Fruit fly (Drosophila melanogaster): ENCODE measurements around the gene CG7715.

DNA sequence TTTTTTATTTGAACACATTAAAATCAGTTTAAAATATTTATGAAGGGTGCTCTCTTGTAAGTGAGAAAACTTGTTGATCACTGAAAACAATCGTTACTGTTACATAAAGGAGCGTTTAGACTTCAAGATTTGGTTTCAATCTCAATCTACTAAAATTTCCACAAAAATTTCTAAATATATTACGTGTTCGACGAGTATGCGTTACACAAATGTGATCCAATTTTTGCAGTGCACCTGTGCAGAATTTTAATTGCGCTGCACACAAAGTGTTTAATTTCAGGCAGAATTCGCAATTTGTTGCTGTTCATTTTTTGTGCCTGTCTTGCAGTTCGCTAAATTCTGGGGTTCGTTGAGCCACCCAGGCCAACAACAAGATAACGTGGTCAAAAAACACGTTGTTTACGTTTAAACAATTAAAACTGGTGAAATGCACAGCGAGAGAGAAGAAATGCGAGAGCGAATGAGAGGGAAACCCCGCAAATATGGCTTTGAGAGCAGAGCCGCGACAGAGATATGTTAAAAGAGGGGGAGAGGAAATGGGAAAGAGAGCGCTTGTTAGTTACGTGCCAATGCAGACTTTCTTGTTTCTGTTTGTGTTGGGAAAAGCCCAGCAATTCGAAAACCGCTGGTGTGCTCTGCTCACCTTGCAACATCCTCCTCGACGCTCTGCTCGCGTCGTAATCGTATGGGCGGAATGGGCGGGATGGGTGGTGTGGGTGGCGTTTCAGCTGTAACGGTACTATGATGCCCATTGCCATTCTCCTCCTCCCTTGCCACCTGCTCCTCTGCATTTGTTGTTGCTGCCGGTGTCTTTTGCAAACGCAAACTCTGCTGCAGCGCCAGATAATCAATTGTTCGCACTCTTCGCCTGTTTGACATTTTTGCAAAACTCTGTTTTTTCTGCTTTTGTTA lies 14.3 kb upstream of the CG7715 start:
- no peak for TF ChIP-seq CG8478 (optimal IDR thresholded peaks at IDR 0.05)
- TF ChIP-seq CTCF (optimal IDR thresholded peaks at IDR 0.05), result no peak

All from S2 (cell line).